Fruit fly (Drosophila melanogaster) whole organism, embryonic: ENCODE measurements around the gene CG10300.

Source experiments
- Antp ChIP-seq: fragments of 200-800 bp; sonication (Bioruptor generic); optimal IDR thresholded peaks from 3 replicates; lab custom pipeline; 2016; ENCODE audit warnings: missing biosample characterization, missing genetic modification characterization
- Atf-2 ChIP-seq: fragments of 200-800 bp; sonication (Bioruptor generic); optimal IDR thresholded peaks from 2 replicates; lab custom pipeline; 2016; ENCODE audit warnings: missing biosample characterization, missing genetic modification characterization
- BEAF-32 ChIP-seq: fragments of 200-800 bp; sonication (Bioruptor generic); optimal IDR thresholded peaks from 3 replicates; lab custom pipeline; 2017; ENCODE audit warnings: missing biosample characterization, missing genetic modification characterization, mild to moderate bottlenecking, moderate library complexity, missing genetic modification reagents
- Bdp1 ChIP-seq: fragments of 200-800 bp; sonication (Bioruptor generic); optimal IDR thresholded peaks from 3 replicates; lab custom pipeline; 2016; ENCODE audit warnings: missing biosample characterization, missing genetic modification characterization
- Blimp-1 ChIP-seq: fragments of 200-800 bp; sonication (Bioruptor generic); optimal IDR thresholded peaks from 3 replicates; lab custom pipeline; 2018; ENCODE audit warnings: missing biosample characterization, missing genetic modification characterization, mild to moderate bottlenecking, moderate library complexity, missing genetic modification reagents
- Bteb2 ChIP-seq: fragments of 200-800 bp; sonication (Bioruptor generic); optimal IDR thresholded peaks from 2 replicates; lab custom pipeline; 2016; ENCODE audit warnings: missing biosample characterization, missing genetic modification characterization
- CG10654 ChIP-seq: fragments of 200-800 bp; sonication (Bioruptor generic); optimal IDR thresholded peaks from 2 replicates; lab custom pipeline; 2016; ENCODE audit warnings: missing biosample characterization, missing genetic modification characterization
- CG11560 ChIP-seq: fragments of 200-800 bp; sonication (Bioruptor generic); IDR thresholded peaks from 3 replicates; pipeline ENCODE4 v1.3.6; 2022; ENCODE audit warnings: missing biosample characterization, missing genetic modification characterization
- CG15073 ChIP-seq: fragments of 200-800 bp; sonication (Bioruptor generic); optimal IDR thresholded peaks from 2 replicates; lab custom pipeline; 2016; ENCODE audit warnings: missing biosample characterization, missing genetic modification characterization
- CG1603 ChIP-seq: fragments of 200-800 bp; sonication (Bioruptor generic); optimal IDR thresholded peaks from 2 replicates; lab custom pipeline; 2019; ENCODE audit warnings: missing biosample characterization, mild to moderate bottlenecking, missing genetic modification characterization, moderate library complexity
- CG17568 ChIP-seq: fragments of 200-800 bp; sonication (Bioruptor generic); optimal IDR thresholded peaks from 2 replicates; lab custom pipeline; 2018; ENCODE audit warnings: missing biosample characterization, mild to moderate bottlenecking, missing genetic modification characterization, moderate library complexity
- CG30020 ChIP-seq: fragments of 200-800 bp; optimal IDR thresholded peaks from 2 replicates; lab custom pipeline; 2019; ENCODE audit warnings: missing biosample characterization, mild to moderate bottlenecking, missing genetic modification characterization, moderate library complexity
- CG3065 ChIP-seq: fragments of 200-800 bp; sonication (Bioruptor generic); optimal IDR thresholded peaks from 2 replicates; lab custom pipeline; 2016; ENCODE audit warnings: missing biosample characterization, missing genetic modification characterization
- CG3163 ChIP-seq: fragments of 200-800 bp; sonication (Bioruptor generic); optimal IDR thresholded peaks from 3 replicates; lab custom pipeline; 2016; ENCODE audit warnings: missing biosample characterization, missing genetic modification characterization
- CG33557 ChIP-seq: fragments of 200-800 bp; sonication (Bioruptor generic); optimal IDR thresholded peaks from 2 replicates; lab custom pipeline; 2019; ENCODE audit warnings: missing biosample characterization, mild to moderate bottlenecking, missing genetic modification characterization, moderate library complexity
- CG4854 ChIP-seq: fragments of 200-800 bp; sonication (Bioruptor generic); optimal IDR thresholded peaks from 2 replicates; lab custom pipeline; 2016; ENCODE audit warnings: missing biosample characterization, missing genetic modification characterization, inconsistent platforms
- CG7357 ChIP-seq: fragments of 200-800 bp; sonication (Bioruptor generic); IDR thresholded peaks from 3 replicates; pipeline ENCODE4 v1.3.6; 2022; ENCODE audit warnings: missing biosample characterization, missing genetic modification characterization
- CG8281 ChIP-seq: fragments of 200-800 bp; sonication (Bioruptor generic); optimal IDR thresholded peaks from 2 replicates; lab custom pipeline; 2018; ENCODE audit warnings: missing biosample characterization, mild to moderate bottlenecking, missing genetic modification characterization, moderate library complexity
- CG8290 ChIP-seq, 3 experiments: fragments of 200-800 bp; sonication (Bioruptor generic); optimal IDR thresholded peaks; 2 replicates each; lab custom pipeline; 2016 to 2019; ENCODE audit warnings: missing biosample characterization in 3 of 3, missing genetic modification characterization in 3 of 3, mild to moderate bottlenecking in 2 of 3, moderate library complexity in 1 of 3
- CG9609 ChIP-seq: fragments of 200-800 bp; sonication (Bioruptor generic); optimal IDR thresholded peaks from 3 replicates; lab custom pipeline; 2016; ENCODE audit warnings: missing biosample characterization, missing genetic modification characterization
- CkIIα-i1 ChIP-seq: fragments of 200-800 bp; sonication (Bioruptor generic); IDR thresholded peaks from 2 replicates; pipeline ENCODE4 v1.3.6; 2022; ENCODE audit warnings: missing biosample characterization, missing genetic modification characterization
- Doc2 ChIP-seq: fragments of 200-800 bp; sonication (Bioruptor generic); IDR thresholded peaks from 2 replicates; pipeline ENCODE4 v1.3.6; 2022; ENCODE audit warnings: missing biosample characterization, missing genetic modification characterization
- Doc3 ChIP-seq: fragments of 200-800 bp; sonication (Bioruptor generic); IDR thresholded peaks from 3 replicates; pipeline ENCODE4 v1.3.6; 2022; ENCODE audit warnings: missing biosample characterization, missing genetic modification characterization; ENCODE audit not compliant: partially characterized antibody
- E2f1 ChIP-seq: fragments of 200-800 bp; sonication (Bioruptor generic); IDR thresholded peaks from 2 replicates; pipeline ENCODE4 v1.3.6; 2022; ENCODE audit warnings: missing biosample characterization, missing genetic modification characterization
- Elba2 ChIP-seq: fragments of 200-800 bp; sonication (Bioruptor generic); optimal IDR thresholded peaks from 3 replicates; lab custom pipeline; 2016; ENCODE audit warnings: missing biosample characterization, missing genetic modification characterization
- Ets65A ChIP-seq: fragments of 200-800 bp; sonication (Bioruptor generic); peaks from one replicate; lab custom pipeline; 2016; ENCODE audit warnings: missing biosample characterization, missing genetic modification characterization
- HmgZ ChIP-seq: fragments of 200-800 bp; sonication (Bioruptor generic); optimal IDR thresholded peaks from 2 replicates; lab custom pipeline; 2018; ENCODE audit warnings: missing biosample characterization, mild to moderate bottlenecking, missing genetic modification characterization
- Hsf ChIP-seq: fragments of 200-800 bp; sonication (Bioruptor generic); optimal IDR thresholded peaks from 3 replicates; lab custom pipeline; 2016; ENCODE audit warnings: missing biosample characterization, missing genetic modification characterization
- Lhr ChIP-seq: fragments of 200-800 bp; sonication (Bioruptor generic); optimal IDR thresholded peaks from 3 replicates; lab custom pipeline; 2017; ENCODE audit warnings: mild to moderate bottlenecking, missing biosample characterization, missing genetic modification reagents, missing genetic modification characterization
- Lim3 ChIP-seq: fragments of 200-800 bp; sonication (Bioruptor generic); IDR thresholded peaks from 2 replicates; pipeline ENCODE4 v1.3.6; 2022; ENCODE audit warnings: missing biosample characterization, missing genetic modification characterization
- NFAT ChIP-seq: fragments of 200-800 bp; sonication (Bioruptor generic); IDR thresholded peaks from 2 replicates; pipeline ENCODE4 v1.3.6; 2022; ENCODE audit warnings: missing biosample characterization, missing genetic modification characterization
- NK7.1 ChIP-seq: fragments of 200-800 bp; sonication (Bioruptor generic); optimal IDR thresholded peaks from 3 replicates; lab custom pipeline; 2016; ENCODE audit warnings: missing biosample characterization, missing genetic modification characterization
- Sox100B ChIP-seq: fragments of 200-800 bp; sonication (Bioruptor generic); optimal IDR thresholded peaks from 3 replicates; lab custom pipeline; 2018; ENCODE audit warnings: missing biosample characterization, mild to moderate bottlenecking, missing genetic modification characterization
- Spps ChIP-seq: fragments of 200-800 bp; sonication (Bioruptor generic); optimal IDR thresholded peaks from 2 replicates; lab custom pipeline; 2018; ENCODE audit warnings: missing biosample characterization, mild to moderate bottlenecking, missing genetic modification characterization
- cg ChIP-seq: fragments of 200-800 bp; sonication (Bioruptor generic); optimal IDR thresholded peaks from 3 replicates; lab custom pipeline; 2019; ENCODE audit warnings: missing biosample characterization, mild to moderate bottlenecking, missing genetic modification characterization, moderate library complexity
- crc ChIP-seq: fragments of 200-800 bp; sonication (Bioruptor generic); optimal IDR thresholded peaks from 2 replicates; lab custom pipeline; 2016; ENCODE audit warnings: missing biosample characterization, missing genetic modification characterization
- dati ChIP-seq: fragments of 200-800 bp; sonication (Bioruptor generic); IDR thresholded peaks from 2 replicates; pipeline ENCODE4 v1.3.6; 2022; ENCODE audit warnings: missing biosample characterization, missing genetic modification characterization
- dysf ChIP-seq: fragments of 200-800 bp; sonication (Bioruptor generic); IDR thresholded peaks from 3 replicates; pipeline ENCODE4 v1.3.6; 2022; ENCODE audit warnings: missing biosample characterization, missing genetic modification characterization
- emc ChIP-seq: fragments of 200-800 bp; sonication (Bioruptor generic); optimal IDR thresholded peaks from 2 replicates; lab custom pipeline; 2016; ENCODE audit warnings: missing biosample characterization, missing genetic modification characterization
- en ChIP-seq: fragments of 200-800 bp; sonication (Bioruptor generic); optimal IDR thresholded peaks from 2 replicates; lab custom pipeline; 2016; ENCODE audit warnings: missing biosample characterization, missing genetic modification characterization
- inv ChIP-seq: fragments of 200-800 bp; sonication (Bioruptor generic); IDR thresholded peaks from 2 replicates; pipeline ENCODE4 v1.3.6; 2022; ENCODE audit warnings: missing biosample characterization, missing genetic modification characterization; ENCODE audit not compliant: partially characterized antibody
- onecut ChIP-seq: fragments of 200-800 bp; sonication (Bioruptor generic); IDR thresholded peaks from 2 replicates; pipeline ENCODE4 v1.3.6; 2022; ENCODE audit warnings: missing biosample characterization, missing genetic modification characterization
- phol ChIP-seq: fragments of 200-800 bp; sonication (Bioruptor generic); optimal IDR thresholded peaks from 3 replicates; lab custom pipeline; 2018; ENCODE audit warnings: missing biosample characterization, mild to moderate bottlenecking, missing genetic modification characterization, moderate library complexity
- rib ChIP-seq: fragments of 200-800 bp; sonication (Bioruptor generic); IDR thresholded peaks from 2 replicates; pipeline ENCODE4 v1.3.6; 2022; ENCODE audit warnings: missing biosample characterization, missing genetic modification characterization
- sqz ChIP-seq: fragments of 200-800 bp; sonication (Bioruptor generic); optimal IDR thresholded peaks from 3 replicates; lab custom pipeline; 2018; ENCODE audit warnings: missing biosample characterization, mild to moderate bottlenecking, missing genetic modification characterization
- stc ChIP-seq: fragments of 200-800 bp; sonication (Bioruptor generic); IDR thresholded peaks from 2 replicates; pipeline ENCODE4 v1.3.6; 2022; ENCODE audit warnings: missing biosample characterization, missing genetic modification characterization
- unpg ChIP-seq: fragments of 200-800 bp; sonication (Bioruptor generic); optimal IDR thresholded peaks from 3 replicates; lab custom pipeline; 2018; ENCODE audit warnings: missing biosample characterization, mild to moderate bottlenecking, missing genetic modification characterization, moderate library complexity
- wor ChIP-seq: fragments of 200-800 bp; sonication (Bioruptor generic); IDR thresholded peaks from 2 replicates; pipeline ENCODE4 v1.3.6; 2022; ENCODE audit warnings: missing biosample characterization, missing genetic modification characterization
- zfh2 ChIP-seq: fragments of 200-800 bp; sonication (Bioruptor generic); optimal IDR thresholded peaks from 2 replicates; lab custom pipeline; 2016; ENCODE audit warnings: missing biosample characterization, missing genetic modification characterization

The CG10300 gene

DNA sequence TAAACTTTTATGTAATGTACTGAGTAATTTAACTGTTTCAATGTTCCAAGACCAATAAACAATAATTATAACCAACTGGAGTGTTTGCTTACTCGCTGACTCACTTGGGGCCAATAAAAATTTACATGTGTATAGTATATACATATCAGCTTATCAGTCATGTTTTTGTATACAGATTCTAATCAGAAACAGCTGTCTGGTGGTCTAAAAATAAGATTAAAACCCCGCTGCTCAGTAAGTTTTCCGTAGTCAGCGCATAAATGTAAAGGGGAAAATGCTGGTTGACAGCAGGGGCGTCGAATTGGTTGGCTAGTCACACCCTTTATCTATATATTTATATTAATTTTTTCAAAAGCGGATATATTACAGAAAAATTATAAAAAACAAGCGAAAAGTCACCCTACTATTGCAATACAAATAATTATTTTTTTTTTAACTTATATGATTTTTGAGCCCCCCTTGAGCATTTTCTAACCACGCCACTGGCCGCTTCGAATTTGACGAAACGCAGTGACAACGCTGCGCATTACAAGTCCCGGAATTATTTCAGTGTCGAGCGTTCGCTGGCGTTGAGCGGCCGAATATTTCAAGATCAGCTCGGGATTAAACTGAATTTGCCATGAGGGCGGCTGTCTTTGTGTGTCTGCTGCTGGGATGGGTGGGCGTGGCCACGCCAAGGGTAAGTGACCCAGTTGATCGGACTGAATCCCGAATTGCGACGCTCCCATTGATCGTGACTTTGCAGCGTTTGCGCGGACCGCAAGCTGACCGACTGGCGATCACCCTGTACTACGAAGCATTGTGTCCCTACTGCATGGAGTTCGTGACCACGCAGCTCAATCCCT, 32.8 kb upstream of the CG10300 start, which contains the start of gene GILT2 (continued):
- TF ChIP-seq dati (GFP tag; lab: Robert Waterston, UW) (peak; percentile 79), Sox100B (peak; percentile 91), CG33557 (GFP tag; lab: Kevin White, UChicago) (peak; percentile 88), Blimp-1 (GFP tag; lab: Kevin White, UChicago) (peak; percentile 94), NK7.1 (GFP tag; lab: Kevin White, UChicago) (peak; percentile 18), Atf-2 (GFP tag; lab: Kevin White, UChicago) (peak; percentile 37), Elba2 (peak; percentile 24), Ets65A (peak; percentile 1), crc (GFP tag; lab: Kevin White, UChicago) (no peak), emc (GFP tag; lab: Kevin White, UChicago) (no peak), inv (GFP tag; lab: Robert Waterston, UW) (no peak), Bdp1 (GFP tag; lab: Kevin White, UChicago) (peak; percentile 49), HmgZ (tag; lab: Kevin White, UChicago) (peak; percentile 81), CG11560 (tag; lab: Robert Waterston, UW) (peak; percentile 81), phol (tag; lab: Kevin White, UChicago) (peak; percentile 93), Antp (GFP tag; lab: Kevin White, UChicago) (peak; percentile 25), CG9609 (GFP tag; lab: Kevin White, UChicago) (peak; percentile 21)

- TF ChIP-seq rib (GFP tag; lab: Robert Waterston, UW): peak; percentile 84
- no peak for TF ChIP-seq cg (GFP tag; lab: Kevin White, UChicago)
- TF ChIP-seq Doc2: no peak
- no peak for TF ChIP-seq CG3065 (GFP tag; lab: Kevin White, UChicago)
- peak; percentile 48; the same call in 1 of the 2 replicates for TF ChIP-seq NFAT (GFP tag; lab: Robert Waterston, UW)
- peak; percentile 60 for TF ChIP-seq BEAF-32 (GFP tag; lab: Kevin White, UChicago)
- TF ChIP-seq stc (GFP tag; lab: Robert Waterston, UW): no peak
- peak; percentile 49 for TF ChIP-seq Hsf (GFP tag; lab: Kevin White, UChicago)
- peak; percentile 3 for TF ChIP-seq CG10654
- no peak for TF ChIP-seq Lim3 (GFP tag; lab: Robert Waterston, UW)
- peak; percentile 73 for TF ChIP-seq Lhr (GFP tag; lab: Kevin White, UChicago)
- TF ChIP-seq unpg (GFP tag; lab: Kevin White, UChicago): no peak
- TF ChIP-seq CG3163 (GFP tag; lab: Kevin White, UChicago): peak; percentile 36
- TF ChIP-seq wor (GFP tag; lab: Robert Waterston, UW): no peak
- TF ChIP-seq sqz: no peak
- TF ChIP-seq Bteb2 (GFP tag; lab: Kevin White, UChicago): no peak
- no peak for TF ChIP-seq CG30020 (tag; lab: Kevin White, UChicago)
- TF ChIP-seq CG15073: no peak
- TF ChIP-seq Spps (tag; lab: Kevin White, UChicago): no peak
- no peak for TF ChIP-seq en
- TF ChIP-seq Doc3 (GFP tag; lab: Robert Waterston, UW): no peak
- peak; percentile 52; the same call in 1 of the 2 replicates for TF ChIP-seq E2f1
- TF ChIP-seq CG8281 (tag; lab: Kevin White, UChicago): no peak
- TF ChIP-seq CG7357 (GFP tag; lab: Robert Waterston, UW): no peak
- no peak for TF ChIP-seq NK7.1 (GFP tag; lab: Kevin White, UChicago)
- no peak for TF ChIP-seq CG17568 (GFP tag; lab: Kevin White, UChicago)
- no peak for TF ChIP-seq onecut
- no peak for TF ChIP-seq CG1603
- no peak for TF ChIP-seq CG4854 (GFP tag; lab: Kevin White, UChicago)
- TF ChIP-seq CkIIα-i1: no peak
- peak; percentile 22 for TF ChIP-seq zfh2 (GFP tag; lab: Kevin White, UChicago)
- TF ChIP-seq dysf: no peak
- peak; percentile 12 for TF ChIP-seq CG8290 (GFP tag; optimal IDR thresholded peaks at IDR 0.05; lab: Kevin White, UChicago)
- no peak for TF ChIP-seq CG8290 (tag; optimal IDR thresholded peaks at IDR 0.05; lab: Kevin White, UChicago)
Observed at dm6 chr3R:23679911-23680336, 31.4 kb upstream of the CG10300 start, which contains the start of gene eIF3d1. Gene eIF3d1, plus strand, starts transcription at chr3R:23680039.
